Fruit fly (Drosophila melanogaster) S2 (cell line): ENCODE results near the gene CG10553.

Source experiments
- CG8478 ChIP-seq: fragments of >200 bp; optimal IDR thresholded peaks from 2 replicates; lab custom pipeline; 2018
- CTCF ChIP-seq, 2 experiments: fragments of >200 bp; optimal IDR thresholded peaks; 2 replicates each; lab custom pipeline; 2018

CG10553 gene

dm6 chr3R:25279796-25280350, 38.0 kb downstream of the CG10553 start, which contains the start of gene CG10514:
CG10514 (minus strand) TSS chr3R:25279846.
- TF ChIP-seq CG8478 (lab: Kevin White, UChicago) (no peak), CTCF (optimal IDR thresholded peaks at IDR 0.05; lab: Kevin White, UChicago) (no peak)

dm6 chr3R:25277112-25277511, 40.8 kb downstream of the CG10553 start, which contains the start of gene CG10513:
CG10513 (minus strand) TSS chr3R:25277212.
- TF ChIP-seq CTCF (optimal IDR thresholded peaks at IDR 0.05; lab: Kevin White, UChicago), result no peak
- no peak for TF ChIP-seq CG8478 (lab: Kevin White, UChicago)

- TF ChIP-seq CTCF (optimal IDR thresholded peaks at IDR 0.05; lab: Kevin White, UChicago) (no peak), CG8478 (lab: Kevin White, UChicago) (no peak)
These were observed 42.6 kb downstream of the CG10553 start for dm6 chr3R:25275276-25275675.

dm6 chr3R:25273537-25273936, 44.4 kb downstream of the CG10553 start, which contains the start of gene CG11878:
CG11878 (plus strand) TSS chr3R:25273837.
- no peak for TF ChIP-seq CTCF (optimal IDR thresholded peaks at IDR 0.05; lab: Kevin White, UChicago)
- no peak for TF ChIP-seq CG8478 (lab: Kevin White, UChicago)

dm6 chr3R:25269909-25270308, 48.0 kb downstream of the CG10553 start, which contains the start of the genes CG11889 and CG11891:
CG11889 (plus strand) TSS chr3R:25270209.
CG11891 (plus strand) TSS chr3R:25270209.
- no peak for TF ChIP-seq CG8478 (lab: Kevin White, UChicago)
- TF ChIP-seq CTCF (optimal IDR thresholded peaks at IDR 0.05; lab: Kevin White, UChicago), result no peak

dm6 chr3R:25266751-25267150, 51.2 kb downstream of the CG10553 start:
- TF ChIP-seq CG8478 (lab: Kevin White, UChicago) (no peak), CTCF (optimal IDR thresholded peaks at IDR 0.05; lab: Kevin White, UChicago) (no peak)
